Fruit fly (Drosophila melanogaster) whole organism, adult: ENCODE data around the gene Jhbp5.

Experiments
- CG11617 ChIP-seq: fragments of 200-800 bp; sonication (Bioruptor generic); optimal IDR thresholded peaks from 2 replicates; lab custom pipeline; 2017; ENCODE audit warnings: mild to moderate bottlenecking, missing biosample characterization, missing genetic modification reagents, missing genetic modification characterization
- CG1620 ChIP-seq: fragments of 200-800 bp; sonication (Bioruptor generic); optimal IDR thresholded peaks from 2 replicates; lab custom pipeline; 2016; ENCODE audit warnings: missing biosample characterization, missing genetic modification characterization
- CG33017 ChIP-seq: fragments of 200-800 bp; sonication (Bioruptor generic); optimal IDR thresholded peaks from 2 replicates; lab custom pipeline; 2018; ENCODE audit warnings: missing biosample characterization, mild to moderate bottlenecking, missing genetic modification characterization, moderate library complexity
- CG5204 ChIP-seq: fragments of 200-800 bp; sonication (Bioruptor generic); optimal IDR thresholded peaks from 2 replicates; lab custom pipeline; 2016; ENCODE audit warnings: missing biosample characterization, missing genetic modification characterization
- Hr96 ChIP-seq: fragments of 200-800 bp; sonication (Bioruptor generic); optimal IDR thresholded peaks from 2 replicates; lab custom pipeline; 2016; ENCODE audit warnings: missing biosample characterization, missing genetic modification characterization
- Mnt ChIP-seq: fragments of 200-800 bp; sonication (Bioruptor generic); optimal IDR thresholded peaks from 2 replicates; lab custom pipeline; 2016; ENCODE audit warnings: missing biosample characterization, mild to moderate bottlenecking, missing genetic modification characterization
- bab1 ChIP-seq: fragments of 200-800 bp; sonication (Bioruptor generic); optimal IDR thresholded peaks from 3 replicates; lab custom pipeline; 2019; ENCODE audit warnings: missing biosample characterization, mild to moderate bottlenecking, missing genetic modification characterization, moderate library complexity
- cic ChIP-seq: fragments of 200-800 bp; sonication (Bioruptor generic); optimal IDR thresholded peaks from 2 replicates; lab custom pipeline; 2017; ENCODE audit warnings: missing biosample characterization, mild to moderate bottlenecking, missing genetic modification characterization, moderate library complexity
- tj ChIP-seq: fragments of 200-800 bp; sonication (Bioruptor generic); optimal IDR thresholded peaks from 3 replicates; lab custom pipeline; 2017; ENCODE audit warnings: missing biosample characterization, mild to moderate bottlenecking, missing genetic modification characterization, moderate library complexity

dm6 chr3R:16005943-16006342 lies 40.0 kb downstream of the Jhbp5 start:
- no peak for TF ChIP-seq Hr96 (GFP tag; lab: Kevin White, UChicago)
- TF ChIP-seq CG33017, result no peak
- no peak for TF ChIP-seq Mnt (GFP tag; lab: Kevin White, UChicago)
- no peak for TF ChIP-seq tj
- no peak for TF ChIP-seq cic (GFP tag; lab: Kevin White, UChicago)
- no peak for TF ChIP-seq CG5204 (GFP tag; lab: Kevin White, UChicago)
- TF ChIP-seq CG1620 (GFP tag; lab: Kevin White, UChicago), result no peak
- no peak for TF ChIP-seq CG11617 (GFP tag; lab: Kevin White, UChicago)
- no peak for TF ChIP-seq bab1 (GFP tag; lab: Kevin White, UChicago)
